Fruit fly (Drosophila melanogaster) whole organism, embryonic: ENCODE measurements around the gene Ripalpha.

Experiments
- CG10543 ChIP-seq: fragments of 200-800 bp; sonication (Bioruptor generic); optimal IDR thresholded peaks from 3 replicates; lab custom pipeline; 2017; ENCODE audit warnings: missing biosample characterization, mild to moderate bottlenecking, missing genetic modification characterization, moderate library complexity
- CG12155 ChIP-seq: fragments of 200-800 bp; sonication (Bioruptor generic); optimal IDR thresholded peaks from 3 replicates; lab custom pipeline; 2016; ENCODE audit warnings: missing biosample characterization, missing genetic modification characterization
- CG12391 ChIP-seq: fragments of 200-800 bp; sonication (Bioruptor generic); optimal IDR thresholded peaks from 3 replicates; lab custom pipeline; 2018; ENCODE audit warnings: missing biosample characterization, mild to moderate bottlenecking, missing genetic modification characterization, moderate library complexity
- CG16815 ChIP-seq: fragments of 200-800 bp; sonication (Bioruptor generic); optimal IDR thresholded peaks from 3 replicates; lab custom pipeline; 2017; ENCODE audit warnings: missing biosample characterization, mild to moderate bottlenecking, missing genetic modification characterization
- Gug ChIP-seq: fragments of 200-800 bp; sonication (Bioruptor generic); IDR thresholded peaks from 4 replicates; pipeline ENCODE4 v1.3.6; 2022; ENCODE audit warnings: missing biosample characterization, missing genetic modification characterization
- Hand ChIP-seq: fragments of 200-800 bp; sonication (Bioruptor generic); optimal IDR thresholded peaks from 2 replicates; lab custom pipeline; 2017; ENCODE audit warnings: mild to moderate bottlenecking, missing biosample characterization, missing genetic modification reagents, missing genetic modification characterization
- Ptx1 ChIP-seq: fragments of 200-800 bp; sonication (Bioruptor generic); IDR thresholded peaks from 2 replicates; pipeline ENCODE4 v1.3.6; 2022; ENCODE audit warnings: missing biosample characterization, missing genetic modification characterization
- ato ChIP-seq: fragments of 200-800 bp; sonication (Bioruptor generic); IDR thresholded peaks from 2 replicates; pipeline ENCODE4 v1.3.6; 2022; ENCODE audit warnings: missing biosample characterization, missing genetic modification characterization; ENCODE audit not compliant: partially characterized antibody
- fd64A ChIP-seq: fragments of 200-800 bp; sonication (Bioruptor generic); optimal IDR thresholded peaks from 3 replicates; lab custom pipeline; 2018; ENCODE audit warnings: missing biosample characterization, mild to moderate bottlenecking, missing genetic modification characterization
- lab ChIP-seq: fragments of 200-800 bp; sonication (Bioruptor generic); optimal IDR thresholded peaks from 3 replicates; lab custom pipeline; 2017; ENCODE audit warnings: missing biosample characterization, missing genetic modification characterization, mild to moderate bottlenecking, moderate library complexity, missing genetic modification reagents
- trh ChIP-seq: fragments of 200-800 bp; sonication (Bioruptor generic); optimal IDR thresholded peaks from 2 replicates; lab custom pipeline; 2016; ENCODE audit warnings: missing biosample characterization, missing genetic modification characterization
- ttk ChIP-seq: fragments of 200-800 bp; sonication (Bioruptor generic); IDR thresholded peaks from 2 replicates; pipeline ENCODE4 v2.1.2; 2022; ENCODE audit warnings: missing biosample characterization, missing genetic modification characterization
- z ChIP-seq: fragments of 200-800 bp; sonication (Bioruptor generic); IDR thresholded peaks from 3 replicates; pipeline ENCODE4 v1.3.6; 2022; ENCODE audit warnings: missing biosample characterization, missing genetic modification characterization

dm6 chr2L:10208799-10209794 lies 8.3 kb upstream of the Ripalpha start, which contains the start of gene CG5731:
- TF ChIP-seq Ptx1 (GFP tag; lab: Robert Waterston, UW) = no peak
- TF ChIP-seq CG12155 = no peak
- no peak for TF ChIP-seq ato (GFP tag; lab: Robert Waterston, UW)
- TF ChIP-seq z = no peak
- TF ChIP-seq CG12391 (tag; lab: Kevin White, UChicago) = no peak
- no peak for TF ChIP-seq CG16815 (GFP tag; lab: Kevin White, UChicago)
- no peak for TF ChIP-seq Gug (GFP tag; lab: Robert Waterston, UW)
- TF ChIP-seq ttk (GFP tag; lab: Robert Waterston, UW) = no peak
- no peak for TF ChIP-seq CG10543 (GFP tag; lab: Kevin White, UChicago)
- no peak for TF ChIP-seq lab (GFP tag; lab: Kevin White, UChicago)
- no peak for TF ChIP-seq Hand (GFP tag; lab: Kevin White, UChicago)
- TF ChIP-seq trh (GFP tag; lab: Kevin White, UChicago) = no peak
- TF ChIP-seq fd64A = no peak
